Fruit fly (Drosophila melanogaster) S2 (cell line): Measurements from ENCODE around the gene CG4991.

Experiments
- CG8478 ChIP-seq: fragments of >200 bp; optimal IDR thresholded peaks from 2 replicates; lab custom pipeline; 2018
- CTCF ChIP-seq, 2 experiments: fragments of >200 bp; optimal IDR thresholded peaks; 2 replicates each; lab custom pipeline; 2018

DNA sequence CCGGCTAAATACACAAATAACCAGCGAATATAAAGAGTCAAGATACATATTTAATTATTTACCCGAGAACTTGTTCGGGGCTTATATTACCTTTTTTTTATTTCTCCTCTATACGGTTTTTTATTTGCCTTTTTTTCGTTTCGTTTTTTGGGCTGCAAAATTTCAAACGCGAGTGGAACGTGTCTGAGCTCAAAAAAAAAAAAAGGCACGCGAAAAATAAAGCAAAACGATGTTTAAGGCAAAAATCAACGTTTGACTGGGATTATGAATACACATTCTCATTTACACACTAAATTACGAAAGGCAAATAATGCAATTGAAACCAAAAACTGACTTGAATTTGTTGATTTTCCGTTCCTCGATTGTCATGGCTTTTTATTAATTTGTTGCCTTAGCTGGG, 18.0 kb downstream of the CG4991 start:
- no peak for TF ChIP-seq CG8478 (lab: Kevin White, UChicago)
- TF ChIP-seq CTCF (optimal IDR thresholded peaks at IDR 0.05; lab: Kevin White, UChicago), result no peak
